Fruit fly (Drosophila melanogaster) whole organism, prepupa: ENCODE data around the gene CG6901.

ENCODE experiments used
- Blimp-1 ChIP-seq: fragments of 200-800 bp; sonication (Bioruptor generic); optimal IDR thresholded peaks from 3 replicates; lab custom pipeline; 2017; ENCODE audit warnings: missing biosample characterization, missing genetic modification characterization, mild to moderate bottlenecking, moderate library complexity, missing genetic modification reagents
- CG10631 ChIP-seq: fragments of 200-800 bp; sonication (Bioruptor generic); optimal IDR thresholded peaks from 2 replicates; lab custom pipeline; 2016; ENCODE audit warnings: missing biosample characterization, missing genetic modification characterization
- CG10669 ChIP-seq: fragments of 200-800 bp; sonication (Bioruptor generic); optimal IDR thresholded peaks from 3 replicates; lab custom pipeline; 2018; ENCODE audit warnings: missing biosample characterization, mild to moderate bottlenecking, missing genetic modification characterization, moderate library complexity
- CG11294 ChIP-seq: fragments of 200-800 bp; sonication (Bioruptor generic); IDR thresholded peaks from 2 replicates; pipeline ENCODE4 v1.3.6; 2022; ENCODE audit warnings: missing biosample characterization, missing genetic modification characterization
- CG15336 ChIP-seq: fragments of 200-800 bp; sonication (Bioruptor generic); IDR thresholded peaks from 2 replicates; pipeline ENCODE4 v1.3.6; 2022; ENCODE audit warnings: missing biosample characterization, missing genetic modification characterization
- CG1621 ChIP-seq: fragments of 200-800 bp; sonication (Bioruptor generic); optimal IDR thresholded peaks from 3 replicates; lab custom pipeline; 2018; ENCODE audit warnings: missing biosample characterization, mild to moderate bottlenecking, missing genetic modification characterization
- CG16779 ChIP-seq: fragments of 200-800 bp; sonication (Bioruptor generic); optimal IDR thresholded peaks from 3 replicates; lab custom pipeline; 2017; ENCODE audit warnings: missing biosample characterization, mild to moderate bottlenecking, missing genetic modification characterization
- CG31627 ChIP-seq: fragments of 200-800 bp; sonication (Bioruptor generic); optimal IDR thresholded peaks from 3 replicates; lab custom pipeline; 2016; ENCODE audit warnings: missing biosample characterization, missing genetic modification characterization
- CG32006 ChIP-seq: fragments of 200-800 bp; sonication (Bioruptor generic); optimal IDR thresholded peaks from 3 replicates; lab custom pipeline; 2017; ENCODE audit warnings: missing biosample characterization, mild to moderate bottlenecking, missing genetic modification characterization
- CG34406 ChIP-seq: fragments of 200-800 bp; sonication (Bioruptor generic); optimal IDR thresholded peaks from 3 replicates; lab custom pipeline; 2016; ENCODE audit warnings: missing biosample characterization, missing genetic modification characterization
- CG3919 ChIP-seq: fragments of 200-800 bp; sonication (Bioruptor generic); optimal IDR thresholded peaks from 3 replicates; lab custom pipeline; 2016; ENCODE audit warnings: missing biosample characterization, missing genetic modification characterization
- CG4318 ChIP-seq: fragments of 200-800 bp; sonication (Bioruptor generic); optimal IDR thresholded peaks from 3 replicates; lab custom pipeline; 2017; ENCODE audit warnings: missing biosample characterization, mild to moderate bottlenecking, missing genetic modification characterization
- CG6163 ChIP-seq: fragments of 200-800 bp; sonication (Bioruptor generic); IDR thresholded peaks from 3 replicates; pipeline ENCODE4 v1.3.6; 2022; ENCODE audit warnings: missing biosample characterization, missing genetic modification characterization
- CG6276 ChIP-seq: fragments of 200-800 bp; sonication (Bioruptor generic); optimal IDR thresholded peaks from 2 replicates; lab custom pipeline; 2017; ENCODE audit warnings: missing biosample characterization, mild to moderate bottlenecking, missing genetic modification characterization
- CG6854 ChIP-seq: fragments of 200-800 bp; sonication (Bioruptor generic); optimal IDR thresholded peaks from 2 replicates; lab custom pipeline; 2017; ENCODE audit warnings: missing biosample characterization, mild to moderate bottlenecking, missing genetic modification characterization
- CG8632 ChIP-seq: fragments of 200-800 bp; sonication (Bioruptor generic); optimal IDR thresholded peaks from 3 replicates; lab custom pipeline; 2016; ENCODE audit warnings: missing biosample characterization, missing genetic modification characterization
- CG9139 ChIP-seq: fragments of 200-800 bp; sonication (Bioruptor generic); optimal IDR thresholded peaks from 3 replicates; lab custom pipeline; 2017; ENCODE audit warnings: missing biosample characterization, mild to moderate bottlenecking, missing genetic modification characterization
- Eip75B ChIP-seq: fragments of 200-800 bp; sonication (Bioruptor generic); optimal IDR thresholded peaks from 3 replicates; lab custom pipeline; 2016; ENCODE audit warnings: missing biosample characterization, missing genetic modification characterization
- Eip78C ChIP-seq: fragments of 200-800 bp; sonication (Bioruptor generic); peaks from one replicate; lab custom pipeline; 2016; ENCODE audit warnings: missing biosample characterization, missing genetic modification characterization
- Eip93F ChIP-seq: fragments of 200-800 bp; sonication (Bioruptor generic); optimal IDR thresholded peaks from 2 replicates; lab custom pipeline; 2016; ENCODE audit warnings: missing biosample characterization, mild to moderate bottlenecking, missing genetic modification characterization
- Gug ChIP-seq: fragments of 200-800 bp; sonication (Bioruptor generic); IDR thresholded peaks from 2 replicates; pipeline ENCODE4 v1.3.6; 2022; ENCODE audit warnings: missing biosample characterization, missing genetic modification characterization
- Hr39 ChIP-seq: fragments of 200-800 bp; sonication (Bioruptor generic); optimal IDR thresholded peaks from 2 replicates; lab custom pipeline; 2016; ENCODE audit warnings: missing biosample characterization, missing genetic modification characterization
- Lpt ChIP-seq: fragments of 200-800 bp; sonication (Bioruptor generic); optimal IDR thresholded peaks from 3 replicates; lab custom pipeline; 2016; ENCODE audit warnings: missing biosample characterization, missing genetic modification characterization
- Met ChIP-seq: fragments of 200-800 bp; sonication (Bioruptor generic); optimal IDR thresholded peaks from 3 replicates; lab custom pipeline; 2016; ENCODE audit warnings: missing biosample characterization, missing genetic modification characterization
- OdsH ChIP-seq: fragments of 200-800 bp; sonication (Bioruptor generic); optimal IDR thresholded peaks from 3 replicates; lab custom pipeline; 2016; ENCODE audit warnings: missing biosample characterization, missing genetic modification characterization
- Smox ChIP-seq: fragments of 200-800 bp; sonication (Bioruptor generic); optimal IDR thresholded peaks from 3 replicates; lab custom pipeline; 2016; ENCODE audit warnings: missing biosample characterization, missing genetic modification characterization
- Sox102F ChIP-seq: fragments of 200-800 bp; sonication (Bioruptor generic); optimal IDR thresholded peaks from 2 replicates; lab custom pipeline; 2016; ENCODE audit warnings: missing biosample characterization, mild to moderate bottlenecking, missing genetic modification characterization
- Sox14 ChIP-seq: fragments of 200-800 bp; sonication (Bioruptor generic); optimal IDR thresholded peaks from 3 replicates; lab custom pipeline; 2016; ENCODE audit warnings: missing biosample characterization, missing genetic modification characterization
- cyc ChIP-seq: fragments of 200-800 bp; sonication (Bioruptor generic); optimal IDR thresholded peaks from 3 replicates; lab custom pipeline; 2016; ENCODE audit warnings: missing biosample characterization, missing genetic modification characterization
- dac ChIP-seq: fragments of 200-800 bp; sonication (Bioruptor generic); optimal IDR thresholded peaks from 2 replicates; lab custom pipeline; 2017; ENCODE audit warnings: missing biosample characterization, mild to moderate bottlenecking, missing genetic modification characterization
- dsx ChIP-seq: fragments of 200-800 bp; optimal IDR thresholded peaks from 3 replicates; lab custom pipeline; 2019; ENCODE audit warnings: missing biosample characterization, mild to moderate bottlenecking, missing genetic modification characterization, moderate library complexity; ENCODE audit not compliant: poor library complexity, severe bottlenecking
- eg ChIP-seq: fragments of 200-800 bp; sonication (Bioruptor generic); IDR thresholded peaks from 3 replicates; pipeline ENCODE4 v1.3.6; 2022; ENCODE audit warnings: missing biosample characterization, missing genetic modification characterization
- esn ChIP-seq: fragments of 200-800 bp; sonication (Bioruptor generic); optimal IDR thresholded peaks from 2 replicates; lab custom pipeline; 2016; ENCODE audit warnings: missing biosample characterization, mild to moderate bottlenecking, missing genetic modification characterization, moderate library complexity
- fd59A ChIP-seq: fragments of 200-800 bp; sonication (Bioruptor generic); optimal IDR thresholded peaks from 2 replicates; lab custom pipeline; 2017; ENCODE audit warnings: missing biosample characterization, mild to moderate bottlenecking, missing genetic modification characterization, missing genetic modification reagents
- fd85E ChIP-seq: fragments of 200-800 bp; sonication (Bioruptor generic); optimal IDR thresholded peaks from 3 replicates; lab custom pipeline; 2016; ENCODE audit warnings: missing biosample characterization, missing genetic modification characterization
- fkh ChIP-seq: fragments of 200-800 bp; sonication (Bioruptor generic); optimal IDR thresholded peaks from 3 replicates; lab custom pipeline; 2017; ENCODE audit warnings: missing biosample characterization, mild to moderate bottlenecking, missing genetic modification characterization, moderate library complexity
- lz ChIP-seq: fragments of 200-800 bp; sonication (Bioruptor generic); optimal IDR thresholded peaks from 3 replicates; lab custom pipeline; 2016; ENCODE audit warnings: missing biosample characterization, missing genetic modification characterization
- net ChIP-seq: fragments of 200-800 bp; sonication (Bioruptor generic); optimal IDR thresholded peaks from 3 replicates; lab custom pipeline; 2016; ENCODE audit warnings: missing biosample characterization, missing genetic modification characterization
- pdm3 ChIP-seq: fragments of 200-800 bp; sonication (Bioruptor generic); optimal IDR thresholded peaks from 3 replicates; lab custom pipeline; 2016; ENCODE audit warnings: missing biosample characterization, missing genetic modification characterization
- spab ChIP-seq: fragments of 200-800 bp; sonication (Bioruptor generic); optimal IDR thresholded peaks from 2 replicates; lab custom pipeline; 2017; ENCODE audit warnings: missing biosample characterization, mild to moderate bottlenecking, missing genetic modification characterization, missing genetic modification reagents
- ss ChIP-seq, 2 experiments: fragments of 200-800 bp; sonication (Bioruptor generic); optimal IDR thresholded peaks; 2 replicates in 1 of 2; 3 replicates in 1 of 2; lab custom pipeline; 2017 to 2018; ENCODE audit warnings: mild to moderate bottlenecking in 2 of 2, missing biosample characterization in 2 of 2, missing genetic modification characterization in 2 of 2, moderate library complexity in 1 of 2
- svp ChIP-seq: fragments of 200-800 bp; sonication (Bioruptor generic); peaks from one replicate; lab custom pipeline; 2016; ENCODE audit warnings: missing biosample characterization, missing genetic modification characterization
- vri ChIP-seq: fragments of 200-800 bp; sonication (Bioruptor generic); optimal IDR thresholded peaks from 3 replicates; lab custom pipeline; 2016; ENCODE audit warnings: missing biosample characterization, mild to moderate bottlenecking, missing genetic modification characterization

CG6901 gene

DNA sequence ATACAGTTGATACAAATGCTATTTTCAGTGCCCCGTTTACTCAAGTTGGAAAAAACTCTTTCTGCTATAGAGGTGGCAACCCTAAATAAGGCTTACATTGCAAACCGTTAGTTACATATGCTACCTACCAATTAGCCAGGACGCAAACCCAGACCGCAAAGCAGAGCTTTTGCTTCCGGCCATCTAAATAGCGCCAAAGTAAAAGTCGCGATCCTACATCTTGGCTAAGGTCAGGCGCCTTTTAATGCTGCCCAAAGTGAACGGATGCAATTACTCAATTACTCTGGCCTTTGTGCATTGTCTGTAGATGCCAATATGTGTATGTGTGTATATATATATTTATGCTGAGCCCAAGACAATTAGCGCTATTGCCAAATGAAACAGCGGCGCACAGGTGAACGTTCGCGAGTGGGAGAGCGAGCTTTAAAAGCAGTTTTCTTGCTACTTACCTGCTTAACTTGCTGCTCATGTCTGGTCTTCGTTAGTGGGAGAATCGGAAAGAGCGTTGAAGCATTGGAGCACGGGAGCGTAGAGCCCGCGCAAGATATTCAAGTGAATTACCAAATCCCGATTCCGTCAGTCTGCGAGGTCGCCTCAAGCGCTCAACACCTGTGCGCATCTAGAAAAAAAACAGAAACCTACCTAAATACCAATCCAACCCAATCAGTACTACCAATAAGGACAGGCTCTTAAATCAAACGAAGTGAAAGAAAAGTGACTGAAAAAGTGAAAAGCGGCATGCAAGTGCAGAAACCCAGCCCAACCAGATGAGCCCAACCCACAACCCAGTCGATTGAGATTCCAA is 17.8 kb upstream of the CG6901 start, which contains the start of gene Zip89B:
Gene Zip89B, plus strand, starts transcription at position 574 of the 805 bp plus-strand sequence.
- no peak for TF ChIP-seq CG8632 (GFP tag; lab: Kevin White, UChicago)
- TF ChIP-seq net: no peak
- TF ChIP-seq Eip78C (GFP tag; lab: Kevin White, UChicago): peak; percentile 69
- TF ChIP-seq CG11294 (GFP tag; lab: Robert Waterston, UW): no peak
- TF ChIP-seq Blimp-1 (GFP tag; lab: Kevin White, UChicago): peak; percentile 51
- TF ChIP-seq Lpt (GFP tag; lab: Kevin White, UChicago): peak; percentile 3
- no peak for TF ChIP-seq CG6163 (GFP tag; lab: Robert Waterston, UW)
- no peak for TF ChIP-seq CG32006
- TF ChIP-seq dsx: peak; percentile 64
- TF ChIP-seq Sox102F (GFP tag; lab: Kevin White, UChicago): no peak
- TF ChIP-seq esn (GFP tag; lab: Kevin White, UChicago): peak; percentile 23
- peak; percentile 73 for TF ChIP-seq vri (GFP tag; lab: Kevin White, UChicago)
- peak; percentile 17 for TF ChIP-seq CG1621 (tag; lab: Kevin White, UChicago)
- TF ChIP-seq Eip75B (GFP tag; lab: Kevin White, UChicago): no peak
- TF ChIP-seq Eip93F (GFP tag; lab: Kevin White, UChicago): peak; percentile 38
- peak; percentile 75 for TF ChIP-seq CG6854 (GFP tag; lab: Kevin White, UChicago)
- TF ChIP-seq Hr39 (GFP tag; lab: Kevin White, UChicago): no peak

DNA sequence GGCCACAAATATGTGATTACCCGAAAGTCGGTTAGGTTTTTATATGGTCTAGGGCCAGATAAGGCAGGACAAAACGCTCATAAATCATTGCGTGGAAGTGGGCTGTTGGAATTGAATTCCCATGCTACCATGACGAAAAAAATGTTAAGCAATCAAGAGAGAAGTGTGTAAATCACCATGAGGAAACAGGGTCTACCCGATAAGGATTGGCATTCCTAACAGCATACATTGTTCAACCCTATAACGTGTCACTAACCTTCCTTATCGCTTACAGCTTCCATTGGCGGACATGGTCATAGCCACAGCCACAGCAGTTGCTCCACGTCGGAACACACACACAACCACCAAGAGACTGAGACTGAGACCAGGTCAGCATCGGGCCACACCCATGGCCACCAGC is 15.2 kb upstream of the CG6901 start:
- TF ChIP-seq Lpt (GFP tag; lab: Kevin White, UChicago) (no peak), dsx (peak; percentile 19)

DNA sequence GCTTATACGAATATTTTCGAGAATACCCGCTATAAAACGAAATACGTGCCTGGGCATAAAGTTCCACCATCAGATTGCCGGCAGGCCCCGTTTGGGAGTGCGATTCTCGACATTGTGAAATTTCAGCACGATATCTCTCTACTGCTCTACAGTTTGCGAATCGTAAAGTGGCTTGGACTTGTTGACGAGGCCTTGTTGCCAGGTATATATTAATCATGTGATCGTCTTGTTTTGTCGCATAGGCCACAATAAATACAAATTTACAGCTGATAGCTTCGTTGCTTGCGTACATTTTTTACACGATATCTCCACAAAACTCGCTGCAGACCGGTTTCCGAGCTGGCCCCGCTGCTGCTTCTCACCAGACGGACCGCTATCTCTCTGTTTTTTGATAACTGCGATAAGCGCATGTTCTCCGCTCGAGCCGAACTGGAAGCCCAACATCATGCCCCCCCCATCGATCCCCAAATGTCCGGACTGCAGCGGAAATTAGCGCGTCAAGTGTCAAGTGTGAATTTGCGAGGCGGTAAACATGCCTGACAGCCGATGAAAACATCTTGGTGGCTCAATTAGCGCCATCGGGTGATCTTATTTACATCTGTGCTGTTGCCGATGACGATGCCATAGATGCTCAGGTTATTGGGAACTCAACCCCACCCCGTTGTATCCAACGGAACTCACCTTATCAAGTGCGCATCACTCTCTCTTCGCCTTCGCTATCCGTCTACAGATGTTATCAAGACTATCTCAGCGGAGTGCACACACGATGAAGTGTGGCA is 13.7 kb upstream of the CG6901 start:
- TF ChIP-seq dac: no peak
- peak; percentile 61 for TF ChIP-seq CG6854 (GFP tag; lab: Kevin White, UChicago)
- TF ChIP-seq eg (GFP tag; lab: Robert Waterston, UW): no peak; the same call in 2 of the 3 replicates
- no peak for TF ChIP-seq CG1621 (tag; lab: Kevin White, UChicago)
- TF ChIP-seq Gug (GFP tag; lab: Robert Waterston, UW): no peak
- TF ChIP-seq CG9139 (GFP tag; lab: Kevin White, UChicago): no peak
- peak; percentile 1 for TF ChIP-seq cyc
- peak; percentile 94 for TF ChIP-seq svp (GFP tag; lab: Kevin White, UChicago)
- TF ChIP-seq CG11294 (GFP tag; lab: Robert Waterston, UW): no peak
- TF ChIP-seq CG4318: no peak
- peak; percentile 3 to 20 for TF ChIP-seq ss (GFP tag; optimal IDR thresholded peaks at IDR 0.05; lab: Kevin White, UChicago)
- peak; percentile 17 for TF ChIP-seq vri (GFP tag; lab: Kevin White, UChicago)
- no peak for TF ChIP-seq dsx
- no peak for TF ChIP-seq CG3919 (GFP tag; lab: Kevin White, UChicago)
- TF ChIP-seq esn (GFP tag; lab: Kevin White, UChicago): peak; percentile 45
- TF ChIP-seq CG31627: peak; percentile 33
- no peak for TF ChIP-seq CG10669
- no peak for TF ChIP-seq Smox (GFP tag; lab: Kevin White, UChicago)
- TF ChIP-seq fkh: no peak
- peak; percentile 48 for TF ChIP-seq Met (GFP tag; lab: Kevin White, UChicago)
- TF ChIP-seq Sox14 (GFP tag; lab: Kevin White, UChicago): no peak
- no peak for TF ChIP-seq fd59A (GFP tag; lab: Kevin White, UChicago)
- TF ChIP-seq CG6276: no peak
- peak; percentile 85 for TF ChIP-seq Eip78C (GFP tag; lab: Kevin White, UChicago)
- no peak for TF ChIP-seq Eip93F (GFP tag; lab: Kevin White, UChicago)
- TF ChIP-seq spab (GFP tag; lab: Kevin White, UChicago): no peak
- TF ChIP-seq OdsH (GFP tag; lab: Kevin White, UChicago): no peak
- no peak for TF ChIP-seq pdm3 (GFP tag; lab: Kevin White, UChicago)
- TF ChIP-seq Blimp-1 (GFP tag; lab: Kevin White, UChicago): no peak
- TF ChIP-seq CG16779 (tag; lab: Kevin White, UChicago): no peak
- no peak for TF ChIP-seq CG10631 (GFP tag; lab: Kevin White, UChicago)
- no peak for TF ChIP-seq CG34406 (GFP tag; lab: Kevin White, UChicago)
- TF ChIP-seq fd85E (GFP tag; lab: Kevin White, UChicago): no peak
- TF ChIP-seq lz (GFP tag; lab: Kevin White, UChicago): no peak
- TF ChIP-seq Eip75B (GFP tag; lab: Kevin White, UChicago): peak; percentile 11
- TF ChIP-seq CG15336 (GFP tag; lab: Robert Waterston, UW): no peak
